Fruit fly (Drosophila melanogaster) whole organism, adult: ENCODE results near the gene UBL3.

Experiments
- CG11617 ChIP-seq: fragments of 200-800 bp; sonication (Bioruptor generic); optimal IDR thresholded peaks from 2 replicates; lab custom pipeline; 2017; ENCODE audit warnings: mild to moderate bottlenecking, missing biosample characterization, missing genetic modification reagents, missing genetic modification characterization
- CG12768 ChIP-seq: fragments of 200-800 bp; sonication (Bioruptor generic); optimal IDR thresholded peaks from 2 replicates; lab custom pipeline; 2017; ENCODE audit warnings: missing biosample characterization, missing genetic modification characterization, mild to moderate bottlenecking, moderate library complexity, missing genetic modification reagents
- CG14711 ChIP-seq: fragments of 200-800 bp; sonication (Bioruptor generic); optimal IDR thresholded peaks from 2 replicates; lab custom pipeline; 2018; ENCODE audit warnings: missing biosample characterization, mild to moderate bottlenecking, missing genetic modification characterization, moderate library complexity
- CG1620 ChIP-seq: fragments of 200-800 bp; sonication (Bioruptor generic); optimal IDR thresholded peaks from 2 replicates; lab custom pipeline; 2016; ENCODE audit warnings: missing biosample characterization, missing genetic modification characterization
- CG33017 ChIP-seq: fragments of 200-800 bp; sonication (Bioruptor generic); optimal IDR thresholded peaks from 2 replicates; lab custom pipeline; 2018; ENCODE audit warnings: missing biosample characterization, mild to moderate bottlenecking, missing genetic modification characterization, moderate library complexity
- CG5204 ChIP-seq: fragments of 200-800 bp; sonication (Bioruptor generic); optimal IDR thresholded peaks from 2 replicates; lab custom pipeline; 2016; ENCODE audit warnings: missing biosample characterization, missing genetic modification characterization
- CG7045 ChIP-seq: fragments of 200-800 bp; sonication (Bioruptor generic); optimal IDR thresholded peaks from 2 replicates; lab custom pipeline; 2017; ENCODE audit warnings: missing biosample characterization, mild to moderate bottlenecking, missing genetic modification characterization
- CG7101 ChIP-seq: fragments of 200-800 bp; sonication (Bioruptor generic); optimal IDR thresholded peaks from 2 replicates; lab custom pipeline; 2018; ENCODE audit warnings: missing biosample characterization, mild to moderate bottlenecking, missing genetic modification characterization, moderate library complexity
- Clk ChIP-seq: fragments of 200-800 bp; sonication (Bioruptor generic); optimal IDR thresholded peaks from 2 replicates; lab custom pipeline; 2017; ENCODE audit warnings: missing biosample characterization, missing genetic modification characterization
- Crg-1 ChIP-seq: fragments of 200-800 bp; sonication (Bioruptor generic); optimal IDR thresholded peaks from 2 replicates; lab custom pipeline; 2016; ENCODE audit warnings: missing biosample characterization, missing genetic modification characterization
- Hr96 ChIP-seq: fragments of 200-800 bp; sonication (Bioruptor generic); optimal IDR thresholded peaks from 2 replicates; lab custom pipeline; 2016; ENCODE audit warnings: missing biosample characterization, missing genetic modification characterization
- Mnt ChIP-seq: fragments of 200-800 bp; sonication (Bioruptor generic); optimal IDR thresholded peaks from 2 replicates; lab custom pipeline; 2016; ENCODE audit warnings: missing biosample characterization, mild to moderate bottlenecking, missing genetic modification characterization
- bab1 ChIP-seq: fragments of 200-800 bp; sonication (Bioruptor generic); optimal IDR thresholded peaks from 3 replicates; lab custom pipeline; 2019; ENCODE audit warnings: missing biosample characterization, mild to moderate bottlenecking, missing genetic modification characterization, moderate library complexity
- cic ChIP-seq: fragments of 200-800 bp; sonication (Bioruptor generic); optimal IDR thresholded peaks from 2 replicates; lab custom pipeline; 2017; ENCODE audit warnings: missing biosample characterization, mild to moderate bottlenecking, missing genetic modification characterization, moderate library complexity
- cnc ChIP-seq, 2 experiments: fragments of >200 bp; optimal IDR thresholded peaks; 2 replicates each; lab custom pipeline; 2017
- kay ChIP-seq: fragments of 200-800 bp; sonication (Bioruptor generic); peaks from one replicate; lab custom pipeline; 2016; ENCODE audit warnings: missing biosample characterization, missing genetic modification characterization, borderline replicate concordance
- ovo ChIP-seq: fragments of 200-800 bp; sonication (Bioruptor generic); optimal IDR thresholded peaks from 2 replicates; lab custom pipeline; 2016; ENCODE audit warnings: missing biosample characterization, missing genetic modification characterization
- pad ChIP-seq: fragments of 200-800 bp; sonication (Bioruptor generic); optimal IDR thresholded peaks from 3 replicates; lab custom pipeline; 2017; ENCODE audit warnings: missing biosample characterization, missing genetic modification characterization, mild to moderate bottlenecking, moderate library complexity, missing genetic modification reagents
- tj ChIP-seq: fragments of 200-800 bp; sonication (Bioruptor generic); optimal IDR thresholded peaks from 3 replicates; lab custom pipeline; 2017; ENCODE audit warnings: missing biosample characterization, mild to moderate bottlenecking, missing genetic modification characterization, moderate library complexity
- toe ChIP-seq: fragments of 200-800 bp; sonication (Bioruptor generic); optimal IDR thresholded peaks from 2 replicates; lab custom pipeline; 2016; ENCODE audit warnings: missing biosample characterization, missing genetic modification characterization

The UBL3 gene

DNA sequence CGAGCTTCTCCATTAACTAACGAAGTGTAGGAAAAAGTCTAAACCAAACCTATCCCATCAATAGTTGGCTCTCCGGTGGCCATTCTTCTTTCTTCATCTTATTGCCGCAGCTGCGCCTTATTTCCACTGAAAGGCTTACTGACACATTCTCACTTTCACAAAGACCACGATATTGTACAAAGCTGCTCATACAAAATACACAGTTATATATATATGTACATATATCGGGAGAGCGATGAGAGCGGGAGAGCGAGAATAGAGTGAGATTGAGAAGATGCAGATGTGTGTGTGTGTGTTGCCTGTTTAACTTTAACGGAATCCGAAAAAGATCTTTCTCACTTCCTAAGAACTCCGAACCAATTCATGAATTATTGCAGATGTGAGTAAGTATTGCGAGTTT lies 39.8 kb downstream of the UBL3 start:
- TF ChIP-seq pad (GFP tag; lab: Kevin White, UChicago) (no peak), CG5204 (GFP tag; lab: Kevin White, UChicago) (no peak), Crg-1 (GFP tag; lab: Kevin White, UChicago) (no peak), kay (GFP tag; lab: Kevin White, UChicago) (peak; percentile 93), tj (GFP tag; lab: Kevin White, UChicago) (peak; percentile 22), ovo (GFP tag; lab: Kevin White, UChicago) (peak; percentile 18)

dm6 chrX:15812615-15812995 lies 40.4 kb downstream of the UBL3 start:
- TF ChIP-seq bab1 (GFP tag; lab: Kevin White, UChicago) (no peak), kay (GFP tag; lab: Kevin White, UChicago) (peak; percentile 75)

- TF ChIP-seq pad (GFP tag; lab: Kevin White, UChicago) (peak; percentile 1), CG11617 (GFP tag; lab: Kevin White, UChicago) (peak; percentile 44), kay (GFP tag; lab: Kevin White, UChicago) (peak; percentile 80), CG7045 (GFP tag; lab: Kevin White, UChicago) (no peak), bab1 (GFP tag; lab: Kevin White, UChicago) (peak; percentile 78), cnc (optimal IDR thresholded peaks at IDR 0.05; lab: Kevin White, UChicago) (no peak), Hr96 (GFP tag; lab: Kevin White, UChicago) (no peak), Mnt (GFP tag; lab: Kevin White, UChicago) (peak; percentile 20), CG7101 (tag; lab: Kevin White, UChicago) (peak; percentile 27), cic (GFP tag; lab: Kevin White, UChicago) (peak; percentile 61), Crg-1 (GFP tag; lab: Kevin White, UChicago) (no peak), CG12768 (peak; percentile 3), CG5204 (GFP tag; lab: Kevin White, UChicago) (no peak), tj (GFP tag; lab: Kevin White, UChicago) (peak; percentile 82), CG14711 (tag; lab: Kevin White, UChicago) (peak; percentile 65)
These were observed 41.0 kb downstream of the UBL3 start for dm6 chrX:15811666-15812614.

DNA sequence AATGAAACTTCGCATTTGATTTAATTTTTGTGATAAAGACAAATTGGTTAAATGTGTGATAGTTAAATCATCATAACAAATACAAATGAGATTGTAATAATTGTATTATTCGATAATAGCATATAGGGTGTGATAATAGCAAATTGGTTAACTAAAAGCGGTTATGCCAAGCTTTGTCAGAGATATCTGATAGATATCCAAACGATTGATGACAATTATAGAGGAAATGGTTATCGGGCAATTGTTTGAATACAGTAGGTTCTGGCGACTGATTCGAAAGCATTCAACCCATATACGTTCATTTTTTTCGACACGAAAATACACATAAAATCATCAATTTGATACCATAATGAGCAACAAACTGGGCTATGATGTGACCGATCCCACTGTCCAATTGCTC lies 43.7 kb downstream of the UBL3 start, which contains the start of gene CG8509:
Gene CG8509, plus strand, starts transcription at position 301 of the 400 bp plus-strand sequence.
- TF ChIP-seq CG33017 (tag; lab: Kevin White, UChicago), result no peak
- no peak for TF ChIP-seq tj (GFP tag; lab: Kevin White, UChicago)
- no peak for TF ChIP-seq CG12768
- no peak for TF ChIP-seq cic (GFP tag; lab: Kevin White, UChicago)
- no peak for TF ChIP-seq Hr96 (GFP tag; lab: Kevin White, UChicago)
- TF ChIP-seq CG1620, result no peak
- no peak for TF ChIP-seq cnc (optimal IDR thresholded peaks at IDR 0.05; lab: Kevin White, UChicago)
- no peak for TF ChIP-seq CG7101 (tag; lab: Kevin White, UChicago)
- TF ChIP-seq bab1 (GFP tag; lab: Kevin White, UChicago), result no peak
- TF ChIP-seq CG7045 (GFP tag; lab: Kevin White, UChicago), result no peak
- TF ChIP-seq kay (GFP tag; lab: Kevin White, UChicago), result no peak
- TF ChIP-seq CG14711 (tag; lab: Kevin White, UChicago), result no peak
- no peak for TF ChIP-seq CG5204 (GFP tag; lab: Kevin White, UChicago)
- no peak for TF ChIP-seq CG11617 (GFP tag; lab: Kevin White, UChicago)
- TF ChIP-seq Clk (GFP tag; lab: Kevin White, UChicago), result no peak
- no peak for TF ChIP-seq Mnt (GFP tag; lab: Kevin White, UChicago)

DNA sequence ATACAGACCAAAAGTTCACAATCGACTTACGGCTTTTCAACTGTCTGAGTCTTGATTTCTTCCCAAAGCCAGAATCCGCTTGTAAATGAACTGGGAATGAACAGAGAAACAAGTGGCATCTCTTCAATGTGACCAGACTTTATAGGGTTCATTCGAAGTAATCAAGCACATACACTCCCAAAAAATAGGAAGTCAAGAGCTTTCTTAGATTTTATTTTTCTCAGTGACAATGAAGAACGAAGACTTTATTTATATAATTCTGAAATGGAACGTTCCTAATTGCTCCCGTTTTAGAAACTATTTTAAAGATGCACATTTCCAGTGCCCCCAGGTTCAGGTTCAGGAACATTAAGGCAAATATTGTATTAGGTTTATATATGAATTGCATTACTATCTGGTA lies 45.1 kb downstream of the UBL3 start:
- TF ChIP-seq CG7101 (tag; lab: Kevin White, UChicago) (no peak), pad (GFP tag; lab: Kevin White, UChicago) (no peak), bab1 (GFP tag; lab: Kevin White, UChicago) (no peak), cnc (optimal IDR thresholded peaks at IDR 0.05; lab: Kevin White, UChicago) (no peak), toe (GFP tag; lab: Kevin White, UChicago) (no peak), CG1620 (no peak), CG11617 (GFP tag; lab: Kevin White, UChicago) (no peak), CG14711 (tag; lab: Kevin White, UChicago) (no peak), ovo (GFP tag; lab: Kevin White, UChicago) (no peak), CG12768 (no peak), Mnt (GFP tag; lab: Kevin White, UChicago) (no peak)

DNA sequence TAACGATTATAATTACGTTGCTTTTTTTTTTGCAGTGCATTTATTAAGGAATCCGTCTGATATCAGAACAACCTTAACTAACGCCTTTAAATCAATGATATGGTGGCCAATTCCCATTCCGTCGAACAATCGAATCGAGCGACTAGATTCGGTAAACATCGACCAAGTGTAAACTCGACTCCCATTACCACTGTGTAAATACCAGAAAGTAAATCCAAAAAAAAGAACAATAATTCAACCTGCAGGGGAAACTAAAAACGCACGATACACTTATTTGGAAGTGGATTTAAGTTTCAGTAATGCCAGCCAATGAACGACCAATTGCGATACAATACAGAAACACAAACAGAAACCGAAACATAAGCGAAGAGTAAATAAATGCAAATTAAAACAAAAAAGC lies 47.5 kb downstream of the UBL3 start:
- TF ChIP-seq CG5204 (GFP tag; lab: Kevin White, UChicago), result no peak
- no peak for TF ChIP-seq CG12768
- TF ChIP-seq ovo (GFP tag; lab: Kevin White, UChicago), result no peak
- TF ChIP-seq CG1620, result no peak
- no peak for TF ChIP-seq CG11617 (GFP tag; lab: Kevin White, UChicago)
- TF ChIP-seq pad (GFP tag; lab: Kevin White, UChicago), result peak; percentile 42
- no peak for TF ChIP-seq toe (GFP tag; lab: Kevin White, UChicago)
- peak; percentile 42 for TF ChIP-seq tj (GFP tag; lab: Kevin White, UChicago)
- TF ChIP-seq Crg-1 (GFP tag; lab: Kevin White, UChicago), result no peak
- TF ChIP-seq Clk (GFP tag; lab: Kevin White, UChicago), result no peak
- TF ChIP-seq CG14711 (tag; lab: Kevin White, UChicago), result no peak
- no peak for TF ChIP-seq kay (GFP tag; lab: Kevin White, UChicago)
